Fruit fly (Drosophila melanogaster) whole organism, prepupa: ENCODE data around the gene CG31551.

Experiments used
- CG10631 ChIP-seq: fragments of 200-800 bp; sonication (Bioruptor generic); optimal IDR thresholded peaks from 2 replicates; lab custom pipeline; 2016; ENCODE audit warnings: missing biosample characterization, missing genetic modification characterization
- CG15336 ChIP-seq: fragments of 200-800 bp; sonication (Bioruptor generic); IDR thresholded peaks from 2 replicates; pipeline ENCODE4 v1.3.6; 2022; ENCODE audit warnings: missing biosample characterization, missing genetic modification characterization
- CG1621 ChIP-seq: fragments of 200-800 bp; sonication (Bioruptor generic); optimal IDR thresholded peaks from 3 replicates; lab custom pipeline; 2018; ENCODE audit warnings: missing biosample characterization, mild to moderate bottlenecking, missing genetic modification characterization
- CG34406 ChIP-seq: fragments of 200-800 bp; sonication (Bioruptor generic); optimal IDR thresholded peaks from 3 replicates; lab custom pipeline; 2016; ENCODE audit warnings: missing biosample characterization, missing genetic modification characterization
- CG3919 ChIP-seq: fragments of 200-800 bp; sonication (Bioruptor generic); optimal IDR thresholded peaks from 3 replicates; lab custom pipeline; 2016; ENCODE audit warnings: missing biosample characterization, missing genetic modification characterization
- CG4318 ChIP-seq: fragments of 200-800 bp; sonication (Bioruptor generic); optimal IDR thresholded peaks from 3 replicates; lab custom pipeline; 2017; ENCODE audit warnings: missing biosample characterization, mild to moderate bottlenecking, missing genetic modification characterization
- CG6163 ChIP-seq: fragments of 200-800 bp; sonication (Bioruptor generic); IDR thresholded peaks from 3 replicates; pipeline ENCODE4 v1.3.6; 2022; ENCODE audit warnings: missing biosample characterization, missing genetic modification characterization
- CG6854 ChIP-seq: fragments of 200-800 bp; sonication (Bioruptor generic); optimal IDR thresholded peaks from 2 replicates; lab custom pipeline; 2017; ENCODE audit warnings: missing biosample characterization, mild to moderate bottlenecking, missing genetic modification characterization
- CG7368 ChIP-seq: fragments of 200-800 bp; sonication (Bioruptor generic); optimal IDR thresholded peaks from 3 replicates; lab custom pipeline; 2016; ENCODE audit warnings: missing biosample characterization, missing genetic modification characterization
- CG8119 ChIP-seq: fragments of 200-800 bp; sonication (Bioruptor generic); IDR thresholded peaks from 3 replicates; pipeline ENCODE4 v1.3.6; 2022; ENCODE audit warnings: missing biosample characterization, missing genetic modification characterization
- CG8632 ChIP-seq: fragments of 200-800 bp; sonication (Bioruptor generic); optimal IDR thresholded peaks from 3 replicates; lab custom pipeline; 2016; ENCODE audit warnings: missing biosample characterization, missing genetic modification characterization
- CG9139 ChIP-seq: fragments of 200-800 bp; sonication (Bioruptor generic); optimal IDR thresholded peaks from 3 replicates; lab custom pipeline; 2017; ENCODE audit warnings: missing biosample characterization, mild to moderate bottlenecking, missing genetic modification characterization
- Eip75B ChIP-seq: fragments of 200-800 bp; sonication (Bioruptor generic); optimal IDR thresholded peaks from 3 replicates; lab custom pipeline; 2016; ENCODE audit warnings: missing biosample characterization, missing genetic modification characterization
- Eip78C ChIP-seq: fragments of 200-800 bp; sonication (Bioruptor generic); peaks from one replicate; lab custom pipeline; 2016; ENCODE audit warnings: missing biosample characterization, missing genetic modification characterization
- Hr39 ChIP-seq: fragments of 200-800 bp; sonication (Bioruptor generic); optimal IDR thresholded peaks from 2 replicates; lab custom pipeline; 2016; ENCODE audit warnings: missing biosample characterization, missing genetic modification characterization
- Hr4 ChIP-seq: fragments of 200-800 bp; sonication (Bioruptor generic); optimal IDR thresholded peaks from 3 replicates; lab custom pipeline; 2016; ENCODE audit warnings: missing biosample characterization, missing genetic modification characterization
- Sox14 ChIP-seq: fragments of 200-800 bp; sonication (Bioruptor generic); optimal IDR thresholded peaks from 3 replicates; lab custom pipeline; 2016; ENCODE audit warnings: missing biosample characterization, missing genetic modification characterization
- Sox15 ChIP-seq: fragments of 200-800 bp; sonication (Bioruptor generic); optimal IDR thresholded peaks from 3 replicates; lab custom pipeline; 2016; ENCODE audit warnings: missing biosample characterization, missing genetic modification characterization
- acj6 ChIP-seq: fragments of 200-800 bp; sonication (Bioruptor generic); optimal IDR thresholded peaks from 3 replicates; lab custom pipeline; 2016; ENCODE audit warnings: missing biosample characterization, missing genetic modification characterization
- cyc ChIP-seq: fragments of 200-800 bp; sonication (Bioruptor generic); optimal IDR thresholded peaks from 3 replicates; lab custom pipeline; 2016; ENCODE audit warnings: missing biosample characterization, missing genetic modification characterization
- dac ChIP-seq: fragments of 200-800 bp; sonication (Bioruptor generic); optimal IDR thresholded peaks from 2 replicates; lab custom pipeline; 2017; ENCODE audit warnings: missing biosample characterization, mild to moderate bottlenecking, missing genetic modification characterization
- esn ChIP-seq: fragments of 200-800 bp; sonication (Bioruptor generic); optimal IDR thresholded peaks from 2 replicates; lab custom pipeline; 2016; ENCODE audit warnings: missing biosample characterization, mild to moderate bottlenecking, missing genetic modification characterization, moderate library complexity
- fd59A ChIP-seq: fragments of 200-800 bp; sonication (Bioruptor generic); optimal IDR thresholded peaks from 2 replicates; lab custom pipeline; 2017; ENCODE audit warnings: missing biosample characterization, mild to moderate bottlenecking, missing genetic modification characterization, missing genetic modification reagents
- fd85E ChIP-seq: fragments of 200-800 bp; sonication (Bioruptor generic); optimal IDR thresholded peaks from 3 replicates; lab custom pipeline; 2016; ENCODE audit warnings: missing biosample characterization, missing genetic modification characterization
- fkh ChIP-seq: fragments of 200-800 bp; sonication (Bioruptor generic); optimal IDR thresholded peaks from 3 replicates; lab custom pipeline; 2017; ENCODE audit warnings: missing biosample characterization, mild to moderate bottlenecking, missing genetic modification characterization, moderate library complexity
- net ChIP-seq: fragments of 200-800 bp; sonication (Bioruptor generic); optimal IDR thresholded peaks from 3 replicates; lab custom pipeline; 2016; ENCODE audit warnings: missing biosample characterization, missing genetic modification characterization
- pdm3 ChIP-seq: fragments of 200-800 bp; sonication (Bioruptor generic); optimal IDR thresholded peaks from 3 replicates; lab custom pipeline; 2016; ENCODE audit warnings: missing biosample characterization, missing genetic modification characterization
- salr ChIP-seq, 2 experiments: fragments of 200-800 bp; sonication (Bioruptor generic); optimal IDR thresholded peaks; 3 replicates each; lab custom pipeline; 2016 to 2018; ENCODE audit warnings: missing biosample characterization in 2 of 2, missing genetic modification characterization in 2 of 2, mild to moderate bottlenecking in 1 of 2
- spab ChIP-seq: fragments of 200-800 bp; sonication (Bioruptor generic); optimal IDR thresholded peaks from 2 replicates; lab custom pipeline; 2017; ENCODE audit warnings: missing biosample characterization, mild to moderate bottlenecking, missing genetic modification characterization, missing genetic modification reagents
- ss ChIP-seq, 2 experiments: fragments of 200-800 bp; sonication (Bioruptor generic); optimal IDR thresholded peaks; 2 replicates in 1 of 2; 3 replicates in 1 of 2; lab custom pipeline; 2017 to 2018; ENCODE audit warnings: mild to moderate bottlenecking in 2 of 2, missing biosample characterization in 2 of 2, missing genetic modification characterization in 2 of 2, moderate library complexity in 1 of 2
- svp ChIP-seq: fragments of 200-800 bp; sonication (Bioruptor generic); peaks from one replicate; lab custom pipeline; 2016; ENCODE audit warnings: missing biosample characterization, missing genetic modification characterization
- topi ChIP-seq: fragments of 200-800 bp; sonication (Bioruptor generic); optimal IDR thresholded peaks from 3 replicates; lab custom pipeline; 2016; ENCODE audit warnings: missing biosample characterization, missing genetic modification characterization
- vri ChIP-seq: fragments of 200-800 bp; sonication (Bioruptor generic); optimal IDR thresholded peaks from 3 replicates; lab custom pipeline; 2016; ENCODE audit warnings: missing biosample characterization, mild to moderate bottlenecking, missing genetic modification characterization

CG31551 gene

DNA sequence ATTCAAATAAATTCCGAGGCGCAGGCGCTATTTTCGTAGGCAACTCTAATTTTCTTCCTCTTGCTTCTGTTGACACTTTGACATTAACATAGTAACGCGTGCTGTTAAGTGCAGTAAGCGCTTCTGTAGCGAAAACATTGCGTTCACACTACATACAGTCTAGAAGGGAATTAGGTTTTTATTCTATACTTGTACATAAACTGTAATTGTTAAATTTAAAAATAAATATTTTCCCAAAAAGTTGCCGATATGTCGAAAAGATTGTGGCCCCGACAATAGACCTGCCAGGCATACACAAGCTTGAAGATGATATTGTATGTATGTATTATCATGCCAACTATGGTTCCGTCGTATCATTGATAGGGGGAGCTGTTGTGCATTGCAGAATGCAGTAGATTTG is 21.2 kb upstream of the CG31551 start, which contains the start of gene asl (continued):
- TF ChIP-seq svp (GFP tag; lab: Kevin White, UChicago): no peak
- no peak for TF ChIP-seq CG8119 (GFP tag; lab: Robert Waterston, UW)
- peak; percentile 47 for TF ChIP-seq cyc

DNA sequence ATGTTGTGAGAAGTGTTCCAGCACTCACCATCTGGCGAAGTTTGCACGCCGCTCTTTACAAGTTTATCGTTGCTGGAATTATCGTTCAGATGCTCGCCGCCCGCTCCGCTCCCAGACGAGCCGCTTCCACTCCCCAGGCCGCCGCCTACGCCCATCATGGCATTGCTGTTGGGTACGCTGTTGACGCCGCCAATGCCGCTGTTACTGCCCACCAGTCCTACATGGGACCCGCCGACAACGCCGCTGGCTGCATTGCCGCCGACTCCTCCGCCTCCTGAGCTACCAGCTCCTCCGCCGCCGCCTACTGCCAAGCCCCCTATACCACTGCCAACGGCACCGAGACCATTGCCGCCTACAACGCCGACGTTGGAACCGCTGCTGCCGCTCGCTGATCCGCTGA is 19.2 kb upstream of the CG31551 start:
- TF ChIP-seq dac (GFP tag; lab: Kevin White, UChicago) (no peak), Hr4 (GFP tag; lab: Kevin White, UChicago) (no peak), Eip78C (GFP tag; lab: Kevin White, UChicago) (no peak), esn (no peak), net (GFP tag; lab: Kevin White, UChicago) (no peak), CG3919 (GFP tag; lab: Kevin White, UChicago) (no peak), CG10631 (GFP tag; lab: Kevin White, UChicago) (no peak), CG8119 (GFP tag; lab: Robert Waterston, UW) (no peak), salr (GFP tag; optimal IDR thresholded peaks at IDR 0.05; lab: Kevin White, UChicago) (no peak), CG9139 (no peak), fd85E (no peak), CG8632 (GFP tag; lab: Kevin White, UChicago) (no peak), vri (GFP tag; lab: Kevin White, UChicago) (no peak), cyc (no peak)

DNA sequence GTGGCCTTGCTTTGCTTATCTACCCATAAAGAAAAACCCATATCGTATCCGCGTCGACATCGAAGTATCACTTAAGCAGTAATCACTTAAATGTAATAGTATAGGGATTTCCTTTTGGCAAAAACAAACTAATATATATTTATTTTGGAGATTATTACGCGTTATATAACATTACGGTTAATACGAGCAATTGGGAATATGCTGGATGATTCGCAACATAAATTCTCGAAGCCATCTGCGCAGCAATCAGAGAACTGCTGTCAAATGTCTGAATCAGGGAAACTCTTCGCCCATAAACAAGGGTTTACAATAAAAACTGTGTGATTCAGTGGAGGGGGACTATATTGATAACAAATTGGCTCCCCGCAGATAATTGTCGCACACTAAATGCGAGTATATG is 17.0 kb upstream of the CG31551 start:
- no peak for TF ChIP-seq CG7368 (GFP tag; lab: Kevin White, UChicago)
- no peak for TF ChIP-seq svp (GFP tag; lab: Kevin White, UChicago)
- TF ChIP-seq CG4318 (GFP tag; lab: Kevin White, UChicago): no peak
- no peak for TF ChIP-seq fd59A
- peak; percentile 11 for TF ChIP-seq vri (GFP tag; lab: Kevin White, UChicago)

DNA sequence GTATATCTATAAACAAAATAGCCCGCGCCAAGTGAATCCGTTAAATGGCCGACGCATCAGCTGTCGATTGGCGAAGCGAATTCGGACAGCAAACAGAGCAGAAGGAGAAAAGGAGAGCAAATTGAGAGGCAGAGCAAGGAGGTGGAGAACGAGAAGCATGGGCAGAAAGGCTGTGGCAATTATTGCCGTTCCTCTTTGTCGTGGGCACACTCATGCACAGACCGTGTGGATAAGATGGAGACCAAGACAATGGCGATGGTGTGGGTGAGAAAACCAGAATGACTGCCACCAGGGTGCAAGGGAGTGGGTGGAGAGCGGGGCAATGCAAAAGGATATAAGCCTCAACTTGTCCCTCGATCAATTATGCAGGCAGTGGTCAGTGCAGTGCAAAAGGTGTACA is 16.5 kb upstream of the CG31551 start:
- peak; percentile 75 for TF ChIP-seq CG6163
- TF ChIP-seq Sox14 (GFP tag; lab: Kevin White, UChicago): peak; percentile 14
- TF ChIP-seq spab: no peak
- TF ChIP-seq Hr39: no peak
- TF ChIP-seq Eip75B (GFP tag; lab: Kevin White, UChicago): peak; percentile 35
- TF ChIP-seq Eip78C (GFP tag; lab: Kevin White, UChicago): peak; percentile 65

DNA sequence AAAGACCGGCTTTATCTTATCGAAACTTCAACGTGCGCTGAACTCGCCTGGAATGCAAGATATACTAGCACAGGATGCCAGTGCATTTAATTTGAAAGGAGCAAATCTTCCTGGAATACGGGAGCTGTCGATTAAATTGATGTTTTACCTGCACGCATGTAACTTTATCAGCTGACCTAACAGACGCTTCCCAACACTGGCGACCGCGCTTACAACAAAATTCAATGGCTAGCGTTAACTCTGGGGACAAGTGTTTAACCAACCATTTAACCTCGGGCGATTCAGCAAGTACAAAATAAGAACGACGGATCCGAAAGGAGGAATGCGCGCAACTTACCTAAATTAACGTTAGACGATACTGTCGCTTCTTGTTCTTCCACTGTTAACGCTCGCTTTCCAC is 15.9 kb upstream of the CG31551 start:
- TF ChIP-seq CG34406 (no peak), CG9139 (no peak), topi (GFP tag; lab: Kevin White, UChicago) (peak; percentile 6), Sox15 (no peak), pdm3 (GFP tag; lab: Kevin White, UChicago) (no peak), acj6 (GFP tag; lab: Kevin White, UChicago) (no peak)

DNA sequence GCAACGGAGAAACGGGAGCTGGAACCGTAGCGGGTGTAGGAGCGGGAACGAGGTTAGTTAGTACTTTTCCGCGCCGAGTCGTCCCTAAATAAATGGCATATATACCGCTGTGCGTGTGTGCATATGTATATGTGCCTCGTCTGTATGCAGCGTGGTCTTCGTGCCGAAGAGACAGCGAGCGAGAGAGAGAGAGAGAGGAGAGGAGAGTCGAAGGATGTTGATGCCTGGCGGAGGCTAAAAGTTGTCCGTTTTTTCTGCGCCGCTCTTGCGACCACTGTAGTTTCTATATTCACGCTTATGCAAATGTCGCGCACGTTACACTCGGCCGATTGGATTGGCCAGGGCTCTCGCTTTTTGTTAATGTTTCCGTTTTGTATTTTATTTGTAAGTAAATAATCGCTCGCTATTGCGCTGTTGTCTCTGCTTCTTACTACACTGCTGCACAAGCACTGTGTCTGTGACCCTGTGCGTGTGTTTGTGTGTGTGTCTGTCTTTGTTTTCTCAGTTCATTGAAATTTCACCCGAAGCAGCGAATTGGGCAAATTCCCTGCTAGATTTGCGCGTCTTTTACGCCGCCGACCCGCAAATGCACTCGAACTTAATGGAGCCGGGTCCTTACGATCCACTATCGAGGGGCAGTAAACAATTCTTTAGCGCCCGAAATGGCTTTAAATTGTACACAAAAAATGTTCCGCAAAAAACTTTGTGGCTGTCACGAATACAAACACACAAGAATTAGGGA is 15.1 kb upstream of the CG31551 start, which contains the start of gene Rga:
TSS of gene Rga (minus strand) at position 741 of the 742 bp plus-strand sequence.
- no peak for TF ChIP-seq CG15336
- no peak for TF ChIP-seq topi (GFP tag; lab: Kevin White, UChicago)
- TF ChIP-seq Eip78C (GFP tag; lab: Kevin White, UChicago): peak; percentile 48
- TF ChIP-seq CG9139: peak; percentile 54
- TF ChIP-seq pdm3 (GFP tag; lab: Kevin White, UChicago): no peak
- TF ChIP-seq CG8119 (GFP tag; lab: Robert Waterston, UW): no peak
- peak; percentile 33 to 38 for TF ChIP-seq ss (GFP tag; optimal IDR thresholded peaks at IDR 0.05; lab: Kevin White, UChicago)
- TF ChIP-seq Sox14 (GFP tag; lab: Kevin White, UChicago): peak; percentile 67
- TF ChIP-seq fd85E: peak; percentile 28
- TF ChIP-seq CG1621: no peak
- peak; percentile 22 for TF ChIP-seq CG6854
- peak; percentile 86 for TF ChIP-seq svp (GFP tag; lab: Kevin White, UChicago)
- TF ChIP-seq vri (GFP tag; lab: Kevin White, UChicago): peak; percentile 31
- TF ChIP-seq fkh (GFP tag; lab: Kevin White, UChicago): no peak
- TF ChIP-seq, all 60 proteins: peak for 8
